Fruit fly (Drosophila melanogaster): Measurements from ENCODE around the gene grass.

The grass gene

DNA sequence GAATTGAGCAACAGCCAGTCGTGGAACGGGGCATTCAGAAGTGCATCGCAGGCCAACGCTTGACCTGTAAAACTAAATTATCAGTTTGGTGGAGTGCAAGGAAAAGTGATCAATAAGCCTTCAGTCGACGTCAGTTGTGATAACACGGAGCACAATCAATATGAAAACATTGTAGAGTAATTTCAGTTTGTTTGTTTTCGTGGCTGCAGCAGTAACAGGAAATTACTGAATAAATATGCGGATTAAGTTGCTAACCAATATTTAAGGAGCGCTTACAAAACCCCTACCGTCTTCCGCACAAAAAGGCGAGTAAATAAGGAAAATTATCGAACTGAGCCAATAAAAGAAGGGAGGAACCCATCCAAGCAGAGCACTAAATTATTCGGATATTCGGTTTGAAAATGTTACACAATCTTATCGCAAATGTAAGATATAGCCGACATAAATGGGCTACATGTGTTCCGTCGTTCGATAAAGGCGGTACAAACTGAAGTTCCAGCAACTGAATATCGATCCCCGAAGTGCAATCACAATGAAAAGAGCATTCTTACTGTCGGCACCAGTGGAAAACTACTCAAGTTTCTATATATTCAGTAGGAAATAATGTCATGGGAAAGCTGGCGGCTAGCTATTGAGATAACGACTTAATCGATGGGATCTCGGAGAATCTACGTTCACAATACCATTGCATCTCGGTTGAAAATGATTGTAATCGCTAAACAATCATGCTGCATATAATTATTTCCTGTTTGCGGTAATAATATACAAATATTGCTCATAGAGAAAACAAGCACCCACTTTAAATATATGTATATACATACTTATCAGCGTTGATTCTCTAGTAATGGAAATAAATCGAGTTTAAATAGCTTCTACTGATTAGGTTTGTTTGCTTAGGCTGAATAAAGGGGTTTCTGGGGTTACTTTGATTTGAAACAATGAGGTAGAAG, 21.8 kb upstream of the grass start:
- no peak for TF ChIP-seq CG17801 (GFP tag; optimal IDR thresholded peaks at IDR 0.05; ENCODE audit: partially characterized antibody)

DNA sequence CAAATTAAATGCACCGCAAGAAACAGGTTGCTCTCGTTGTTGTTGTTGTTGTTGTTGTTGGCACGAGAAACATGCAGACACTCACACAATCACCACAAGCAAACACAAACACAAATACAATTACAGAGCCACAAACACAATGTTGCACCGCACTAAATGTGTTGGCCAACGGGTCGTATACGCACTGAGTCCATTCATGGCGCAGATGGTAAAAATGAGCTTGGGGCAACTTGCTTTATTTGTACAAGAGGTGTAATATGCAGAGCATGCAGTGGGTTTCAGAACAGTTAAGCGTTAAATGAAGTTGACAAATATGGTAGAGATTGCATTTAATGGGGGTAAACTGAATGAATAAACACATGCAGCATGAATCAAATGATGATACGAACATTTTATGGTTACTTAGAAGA, 19.8 kb upstream of the grass start:
- TF ChIP-seq CG17801 (GFP tag; optimal IDR thresholded peaks at IDR 0.05; ENCODE audit: partially characterized antibody) = no peak

- TF ChIP-seq CG17801 (GFP tag; optimal IDR thresholded peaks at IDR 0.05; ENCODE audit: partially characterized antibody) = peak; percentile 9
These were observed 19.0 kb upstream of the grass start for dm6 chr3R:27138700-27139099.

dm6 chr3R:27139963-27140362, 17.8 kb upstream of the grass start:
- TF ChIP-seq CG17801 (GFP tag; optimal IDR thresholded peaks at IDR 0.05; ENCODE audit: partially characterized antibody) = no peak

dm6 chr3R:27148812-27149769, 8.7 kb upstream of the grass start:
- TF ChIP-seq CG17801 (GFP tag; optimal IDR thresholded peaks at IDR 0.05; ENCODE audit: partially characterized antibody) = no peak

- TF ChIP-seq CG17801 (GFP tag; optimal IDR thresholded peaks at IDR 0.05; ENCODE audit: partially characterized antibody) = peak; percentile 36
These were observed 7.7 kb upstream of the grass start for dm6 chr3R:27149884-27150676.

DNA sequence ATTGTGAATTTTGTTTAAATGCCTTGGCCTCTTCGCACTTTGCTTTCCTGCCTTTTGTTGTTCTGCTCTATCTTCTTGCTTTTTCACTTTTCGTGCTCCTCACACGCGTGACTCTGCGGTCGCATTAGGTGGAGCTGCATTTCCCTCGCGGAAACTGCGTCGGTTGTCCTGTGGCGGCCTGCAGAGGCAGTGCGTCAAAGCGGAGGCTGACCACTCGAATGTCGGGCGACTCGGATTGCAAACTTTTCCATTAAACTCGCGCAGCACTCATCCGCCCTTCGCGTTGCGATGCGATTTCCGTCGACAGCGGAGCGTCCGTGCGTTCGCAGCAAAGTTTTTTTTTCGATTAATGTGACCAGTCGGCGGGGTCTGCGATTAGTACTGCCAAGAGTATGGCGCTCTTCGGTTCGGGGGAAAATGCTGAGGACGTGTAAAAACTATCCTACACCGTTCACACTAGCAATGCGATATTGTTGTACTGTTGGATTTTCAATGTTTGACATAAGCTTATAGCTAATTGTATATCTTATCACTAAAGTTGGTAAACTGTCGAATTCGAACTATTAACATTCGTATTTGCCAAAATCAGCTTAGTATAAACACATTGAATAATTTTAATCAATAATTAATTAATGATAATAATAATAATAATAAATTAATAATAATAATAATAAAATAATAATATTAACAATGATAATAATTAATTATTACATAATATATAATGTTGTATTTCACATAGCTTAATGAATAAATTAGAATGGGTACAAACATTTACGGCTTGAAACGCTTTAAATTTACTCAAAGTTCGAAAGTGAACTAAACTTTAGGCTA, 6.8 kb upstream of the grass start, which contains the start of gene CG6051:
CG6051 (minus strand) TSS at position 385 of the 831 bp plus-strand sequence.
- TF ChIP-seq CG17801 (GFP tag; optimal IDR thresholded peaks at IDR 0.05; ENCODE audit: partially characterized antibody) = peak; percentile 53

- peak; percentile 8 for TF ChIP-seq CG17801 (GFP tag; optimal IDR thresholded peaks at IDR 0.05; ENCODE audit: partially characterized antibody)
These were observed 6.3 kb upstream of the grass start, which contains the start of gene Men-b for dm6 chr3R:27151516-27151823. Men-b (plus strand) TSS chr3R:27151662.

dm6 chr3R:27152129-27152968, 5.4 kb upstream of the grass start:
- TF ChIP-seq CG17801 (GFP tag; optimal IDR thresholded peaks at IDR 0.05; ENCODE audit: partially characterized antibody) = peak; percentile 69

- no peak for TF ChIP-seq CG17801 (GFP tag; optimal IDR thresholded peaks at IDR 0.05; ENCODE audit: partially characterized antibody)
These were observed 4.5 kb upstream of the grass start for dm6 chr3R:27153062-27153878.

DNA sequence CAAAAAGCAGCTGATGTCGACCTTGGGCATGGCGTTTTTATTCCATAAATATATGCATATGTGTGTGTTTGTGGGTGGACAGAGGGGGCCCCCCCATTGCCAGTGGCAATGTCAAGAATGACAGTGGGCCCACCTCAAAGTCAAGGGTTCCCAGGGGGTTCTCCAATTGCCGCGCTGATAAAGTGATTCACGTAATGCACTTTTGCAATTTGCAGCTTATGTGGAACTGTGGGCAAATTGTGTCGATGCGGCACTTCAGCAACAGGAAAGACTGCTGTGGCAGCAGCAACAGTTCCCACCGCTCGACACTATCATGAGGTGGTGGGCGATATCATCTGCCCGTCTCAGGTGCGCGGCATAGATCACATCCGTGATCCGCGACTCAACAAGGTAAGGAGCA, 3.7 kb upstream of the grass start:
- TF ChIP-seq CG17801 (GFP tag; optimal IDR thresholded peaks at IDR 0.05; ENCODE audit: partially characterized antibody) = no peak

- TF ChIP-seq CG17801 (GFP tag; optimal IDR thresholded peaks at IDR 0.05; ENCODE audit: partially characterized antibody) = no peak
These were observed 2.1 kb downstream of the grass start for dm6 chr3R:27159870-27160269.

Measured in ovary, adult (tissue).